Fruit fly (Drosophila melanogaster) whole organism, embryonic: ENCODE data around the gene cnc.

Experiments used
- Ada2b ChIP-seq: fragments of 200-800 bp; sonication (Bioruptor generic); IDR thresholded peaks from 2 replicates; pipeline ENCODE4 v1.3.6; 2022; ENCODE audit warnings: missing biosample characterization, missing genetic modification characterization
- B-H2 ChIP-seq: fragments of 200-800 bp; sonication (Bioruptor generic); optimal IDR thresholded peaks from 2 replicates; lab custom pipeline; 2018; ENCODE audit warnings: missing biosample characterization, mild to moderate bottlenecking, missing genetic modification characterization
- Bgb ChIP-seq: fragments of 200-800 bp; sonication (Bioruptor generic); IDR thresholded peaks from 2 replicates; pipeline ENCODE4 v1.3.6; 2022; ENCODE audit warnings: missing biosample characterization, missing genetic modification characterization; ENCODE audit not compliant: partially characterized antibody
- Blimp-1 ChIP-seq: fragments of 200-800 bp; sonication (Bioruptor generic); optimal IDR thresholded peaks from 3 replicates; lab custom pipeline; 2018; ENCODE audit warnings: missing biosample characterization, missing genetic modification characterization, mild to moderate bottlenecking, moderate library complexity, missing genetic modification reagents
- BtbVII ChIP-seq: fragments of 200-800 bp; sonication (Bioruptor generic); optimal IDR thresholded peaks from 3 replicates; lab custom pipeline; 2017; ENCODE audit warnings: missing biosample characterization, mild to moderate bottlenecking, missing genetic modification characterization
- CG10267 ChIP-seq: fragments of 200-800 bp; sonication (Bioruptor generic); optimal IDR thresholded peaks from 2 replicates; lab custom pipeline; 2018; ENCODE audit warnings: missing biosample characterization, mild to moderate bottlenecking, missing genetic modification characterization, moderate library complexity
- CG10654 ChIP-seq: fragments of 200-800 bp; sonication (Bioruptor generic); optimal IDR thresholded peaks from 2 replicates; lab custom pipeline; 2016; ENCODE audit warnings: missing biosample characterization, missing genetic modification characterization
- CG13287 ChIP-seq: fragments of 200-800 bp; sonication (Bioruptor generic); IDR thresholded peaks from 2 replicates; pipeline ENCODE4 v1.3.6; 2022; ENCODE audit warnings: missing biosample characterization, missing genetic modification characterization; ENCODE audit not compliant: partially characterized antibody
- CG14014 ChIP-seq: fragments of 200-800 bp; sonication (Bioruptor generic); IDR thresholded peaks from 2 replicates; pipeline ENCODE4 v1.3.6; 2022; ENCODE audit warnings: missing biosample characterization, missing genetic modification characterization
- CG14050 ChIP-seq: fragments of 200-800 bp; sonication (Bioruptor generic); IDR thresholded peaks from 3 replicates; pipeline ENCODE4 v1.3.6; 2022; ENCODE audit warnings: missing biosample characterization, missing genetic modification characterization
- CG15011 ChIP-seq: fragments of 200-800 bp; sonication (Bioruptor generic); optimal IDR thresholded peaks from 3 replicates; lab custom pipeline; 2018; ENCODE audit warnings: missing biosample characterization, mild to moderate bottlenecking, missing genetic modification characterization
- CG1647 ChIP-seq: fragments of 200-800 bp; sonication (Bioruptor generic); optimal IDR thresholded peaks from 3 replicates; lab custom pipeline; 2016; ENCODE audit warnings: missing biosample characterization, missing genetic modification characterization
- CG17612 ChIP-seq: fragments of 200-800 bp; sonication (Bioruptor generic); IDR thresholded peaks from 2 replicates; pipeline ENCODE4 v1.3.6; 2022; ENCODE audit warnings: missing biosample characterization, missing genetic modification characterization
- CG1832 ChIP-seq: fragments of 200-800 bp; sonication (Bioruptor generic); optimal IDR thresholded peaks from 2 replicates; lab custom pipeline; 2017; ENCODE audit warnings: missing biosample characterization, mild to moderate bottlenecking, missing genetic modification characterization, inconsistent platforms
- CG2199 ChIP-seq: fragments of 200-800 bp; sonication (Bioruptor generic); IDR thresholded peaks from 3 replicates; pipeline ENCODE4 v1.3.6; 2022; ENCODE audit warnings: missing biosample characterization, missing genetic modification characterization
- CG3995 ChIP-seq: fragments of 200-800 bp; sonication (Bioruptor generic); optimal IDR thresholded peaks from 3 replicates; lab custom pipeline; 2016; ENCODE audit warnings: missing biosample characterization, missing genetic modification characterization
- CG42726 ChIP-seq: fragments of 200-800 bp; sonication (Bioruptor generic); IDR thresholded peaks from 2 replicates; pipeline ENCODE4 v1.3.6; 2022; ENCODE audit warnings: missing biosample characterization, missing genetic modification characterization; ENCODE audit not compliant: partially characterized antibody
- CG4328 ChIP-seq: fragments of 200-800 bp; sonication (Bioruptor generic); optimal IDR thresholded peaks from 3 replicates; lab custom pipeline; 2017; ENCODE audit warnings: missing biosample characterization, missing genetic modification reagents, missing genetic modification characterization
- CG43689 ChIP-seq: fragments of 200-800 bp; sonication (Bioruptor generic); IDR thresholded peaks from 2 replicates; pipeline ENCODE4 v1.3.6; 2022; ENCODE audit warnings: missing biosample characterization, missing genetic modification characterization
- CG4730 ChIP-seq: fragments of 200-800 bp; sonication (Bioruptor generic); IDR thresholded peaks from 2 replicates; pipeline ENCODE4 v1.3.6; 2022; ENCODE audit warnings: missing biosample characterization, missing genetic modification characterization
- CG7372 ChIP-seq: fragments of 200-800 bp; sonication (Bioruptor generic); IDR thresholded peaks from 2 replicates; pipeline ENCODE4 v1.3.6; 2022; ENCODE audit warnings: missing biosample characterization, missing genetic modification characterization
- CG8388 ChIP-seq: fragments of 200-800 bp; sonication (Bioruptor generic); optimal IDR thresholded peaks from 2 replicates; lab custom pipeline; 2019; ENCODE audit warnings: missing biosample characterization, mild to moderate bottlenecking, missing genetic modification characterization, moderate library complexity
- CG9215 ChIP-seq: fragments of 200-800 bp; sonication (Bioruptor generic); IDR thresholded peaks from 2 replicates; pipeline ENCODE4 v1.3.6; 2022; ENCODE audit warnings: missing biosample characterization, missing genetic modification characterization
- Elba2 ChIP-seq: fragments of 200-800 bp; sonication (Bioruptor generic); optimal IDR thresholded peaks from 3 replicates; lab custom pipeline; 2016; ENCODE audit warnings: missing biosample characterization, missing genetic modification characterization
- HLH3B ChIP-seq: fragments of 200-800 bp; sonication (Bioruptor generic); IDR thresholded peaks from 2 replicates; pipeline ENCODE4 v1.3.6; 2022; ENCODE audit warnings: missing biosample characterization, missing genetic modification characterization
- Hr3 ChIP-seq: fragments of 200-800 bp; sonication (Bioruptor generic); optimal IDR thresholded peaks from 3 replicates; lab custom pipeline; 2016; ENCODE audit warnings: missing biosample characterization, missing genetic modification characterization
- Max ChIP-seq: fragments of 200-800 bp; sonication (Bioruptor generic); optimal IDR thresholded peaks from 2 replicates; lab custom pipeline; 2016; ENCODE audit warnings: missing biosample characterization, mild to moderate bottlenecking, missing genetic modification characterization
- NC2β ChIP-seq: fragments of 200-800 bp; sonication (Bioruptor generic); optimal IDR thresholded peaks from 2 replicates; lab custom pipeline; 2016; ENCODE audit warnings: missing biosample characterization, missing genetic modification characterization
- NfI ChIP-seq: fragments of 200-800 bp; sonication (Bioruptor generic); optimal IDR thresholded peaks from 3 replicates; lab custom pipeline; 2018; ENCODE audit warnings: missing biosample characterization, mild to moderate bottlenecking, missing genetic modification characterization, moderate library complexity
- Opbp ChIP-seq: fragments of 200-800 bp; sonication (Bioruptor generic); IDR thresholded peaks from 3 replicates; pipeline ENCODE4 v1.3.6; 2022; ENCODE audit warnings: missing biosample characterization, missing genetic modification characterization; ENCODE audit not compliant: partially characterized antibody
- Rx ChIP-seq: fragments of 200-800 bp; sonication (Bioruptor generic); IDR thresholded peaks from 2 replicates; pipeline ENCODE4 v1.3.6; 2022; ENCODE audit warnings: missing biosample characterization, missing genetic modification characterization
- Sry-β ChIP-seq: fragments of 200-800 bp; sonication (Bioruptor generic); optimal IDR thresholded peaks from 2 replicates; lab custom pipeline; 2018; ENCODE audit warnings: missing biosample characterization, mild to moderate bottlenecking, missing genetic modification characterization, moderate library complexity
- al ChIP-seq: fragments of 200-800 bp; sonication (Bioruptor generic); IDR thresholded peaks from 2 replicates; pipeline ENCODE4 v1.3.6; 2022; ENCODE audit warnings: missing biosample characterization, missing genetic modification characterization
- br ChIP-seq: fragments of >200 bp; optimal IDR thresholded peaks from 2 replicates; lab custom pipeline; 2017
- chif ChIP-seq, 2 experiments: fragments of 200-800 bp; sonication (Bioruptor generic); optimal IDR thresholded peaks; 3 replicates each; lab custom pipeline; 2016; ENCODE audit warnings: missing biosample characterization in 2 of 2, missing genetic modification characterization in 2 of 2
- crol ChIP-seq: fragments of 200-800 bp; sonication (Bioruptor generic); IDR thresholded peaks from 2 replicates; pipeline ENCODE4 v1.3.6; 2022; ENCODE audit warnings: missing biosample characterization, missing genetic modification characterization
- fd64A ChIP-seq: fragments of 200-800 bp; sonication (Bioruptor generic); optimal IDR thresholded peaks from 3 replicates; lab custom pipeline; 2018; ENCODE audit warnings: missing biosample characterization, mild to moderate bottlenecking, missing genetic modification characterization
- grau ChIP-seq: fragments of 200-800 bp; optimal IDR thresholded peaks from 3 replicates; lab custom pipeline; 2019; ENCODE audit warnings: missing biosample characterization, mild to moderate bottlenecking, missing genetic modification characterization, moderate library complexity
- gsb-n ChIP-seq: fragments of 200-800 bp; sonication (Bioruptor generic); optimal IDR thresholded peaks from 3 replicates; lab custom pipeline; 2018; ENCODE audit warnings: missing biosample characterization, mild to moderate bottlenecking, missing genetic modification characterization
- hb ChIP-seq: fragments of 200-800 bp; sonication (Bioruptor generic); IDR thresholded peaks from 3 replicates; pipeline ENCODE4 v1.3.6; 2022; ENCODE audit warnings: missing biosample characterization, missing genetic modification characterization; ENCODE audit not compliant: partially characterized antibody
- her ChIP-seq: fragments of 200-800 bp; sonication (Bioruptor generic); optimal IDR thresholded peaks from 2 replicates; lab custom pipeline; 2016; ENCODE audit warnings: missing biosample characterization, missing genetic modification characterization
- lov ChIP-seq, 2 experiments: fragments of 200-800 bp in 1 of 2; fragments of >200 bp in 1 of 2; sonication (Bioruptor generic) in 1 of 2; IDR thresholded peaks in 1 of 2; optimal IDR thresholded peaks in 1 of 2; 2 replicates in 1 of 2; 3 replicates in 1 of 2; pipeline versions ENCODE4 v1.3.6 to Lab custom; 2017 to 2022; ENCODE audit warnings: missing biosample characterization in 1 of 2, missing genetic modification characterization in 1 of 2
- mld ChIP-seq: fragments of 200-800 bp; sonication (Bioruptor generic); IDR thresholded peaks from 3 replicates; pipeline ENCODE4 v1.3.6; 2022; ENCODE audit warnings: missing biosample characterization, missing genetic modification characterization; ENCODE audit not compliant: partially characterized antibody
- pita ChIP-seq: fragments of 200-800 bp; sonication (Bioruptor generic); optimal IDR thresholded peaks from 2 replicates; lab custom pipeline; 2017; ENCODE audit warnings: missing biosample characterization, mild to moderate bottlenecking, missing genetic modification characterization
- ro ChIP-seq: fragments of 200-800 bp; sonication (Bioruptor generic); IDR thresholded peaks from 2 replicates; pipeline ENCODE4 v1.3.6; 2022; ENCODE audit warnings: missing biosample characterization, missing genetic modification characterization
- sim ChIP-seq: fragments of 200-800 bp; sonication (Bioruptor generic); IDR thresholded peaks from 2 replicates; pipeline ENCODE4 v1.3.6; 2022; ENCODE audit warnings: missing biosample characterization, missing genetic modification characterization
- tio ChIP-seq: fragments of 200-800 bp; sonication (Bioruptor generic); optimal IDR thresholded peaks from 2 replicates; lab custom pipeline; 2017; ENCODE audit warnings: missing biosample characterization, missing genetic modification characterization, inconsistent platforms
- unpg ChIP-seq: fragments of 200-800 bp; sonication (Bioruptor generic); optimal IDR thresholded peaks from 3 replicates; lab custom pipeline; 2018; ENCODE audit warnings: missing biosample characterization, mild to moderate bottlenecking, missing genetic modification characterization, moderate library complexity
- wdn ChIP-seq: fragments of 200-800 bp; sonication (Bioruptor generic); IDR thresholded peaks from 2 replicates; pipeline ENCODE4 v1.3.6; 2022; ENCODE audit warnings: missing biosample characterization, missing genetic modification characterization
- zf30C ChIP-seq: fragments of 200-800 bp; sonication (Bioruptor generic); optimal IDR thresholded peaks from 3 replicates; lab custom pipeline; 2018; ENCODE audit warnings: missing biosample characterization, mild to moderate bottlenecking, missing genetic modification characterization

Gene cnc

DNA sequence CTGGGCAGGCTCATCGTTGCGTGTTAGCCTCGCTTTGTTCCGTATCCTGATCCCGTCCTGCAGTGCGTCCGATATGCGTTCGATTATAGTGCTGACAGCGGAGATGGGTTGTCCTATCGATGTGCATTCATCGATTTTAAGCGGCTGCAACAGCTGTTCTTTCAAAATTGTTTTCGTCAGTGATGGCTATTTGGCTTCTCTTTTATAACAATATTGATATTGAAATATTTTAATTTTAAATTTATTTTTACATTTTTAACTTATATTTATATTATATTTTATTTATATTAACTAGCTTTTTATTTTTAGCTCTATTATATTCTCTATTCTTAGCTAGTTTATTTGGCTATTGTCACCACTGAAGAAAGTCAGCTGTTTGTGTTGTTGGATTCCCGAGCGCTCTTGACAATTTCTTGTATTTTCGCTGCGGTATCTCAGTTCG is 31.5 kb upstream of the cnc start, which contains the start of the genes wda and Pex11c (continued):
- peak; percentile 95 for TF ChIP-seq gsb-n (tag; lab: Kevin White, UChicago)
- TF ChIP-seq Bgb (GFP tag; lab: Robert Waterston, UW): peak; percentile 77
- no peak for TF ChIP-seq mld
- no peak; the same call in 2 of the 3 replicates for TF ChIP-seq hb (GFP tag; lab: Robert Waterston, UW)
- TF ChIP-seq al: peak; percentile 85
- peak; percentile 83 for TF ChIP-seq NfI
- TF ChIP-seq br (lab: Kevin White, UChicago): no peak
- peak; percentile 89 for TF ChIP-seq CG7372 (GFP tag; lab: Robert Waterston, UW)
- peak; percentile 83; the same call in 1 of the 2 replicates for TF ChIP-seq CG4730 (GFP tag; lab: Robert Waterston, UW)
- no peak for TF ChIP-seq zf30C (GFP tag; lab: Kevin White, UChicago)
- TF ChIP-seq fd64A (GFP tag; lab: Kevin White, UChicago): no peak
- peak; percentile 93 for TF ChIP-seq CG8388 (GFP tag; lab: Kevin White, UChicago)
- peak; percentile 34 for TF ChIP-seq Max (GFP tag; lab: Kevin White, UChicago)
- no peak for TF ChIP-seq CG1647 (GFP tag; lab: Kevin White, UChicago)
- TF ChIP-seq lov (optimal IDR thresholded peaks at IDR 0.05; lab: Kevin White, UChicago): no peak
- TF ChIP-seq lov (GFP tag; IDR thresholded peaks at IDR 0.05; lab: Robert Waterston, UW): no peak
- TF ChIP-seq CG2199 (GFP tag; lab: Robert Waterston, UW): no peak
- TF ChIP-seq CG9215 (GFP tag; lab: Robert Waterston, UW): no peak; the same call in 1 of the 2 replicates
- no peak; the same call in 2 of the 3 replicates for TF ChIP-seq CG14050 (GFP tag; lab: Robert Waterston, UW)
- peak; percentile 98 for TF ChIP-seq Sry-β (GFP tag; lab: Kevin White, UChicago)
- TF ChIP-seq Opbp (GFP tag; lab: Robert Waterston, UW): peak; percentile 77; the same call in 2 of the 3 replicates
- no peak for TF ChIP-seq CG15011 (GFP tag; lab: Kevin White, UChicago)
- TF ChIP-seq her (GFP tag; lab: Kevin White, UChicago): no peak
- TF ChIP-seq pita: no peak
- TF ChIP-seq Elba2 (GFP tag; lab: Kevin White, UChicago): peak; percentile 16
- peak; percentile 41; the same call in 1 of the 2 replicates for TF ChIP-seq CG42726 (GFP tag; lab: Robert Waterston, UW)
- TF ChIP-seq grau: peak; percentile 92
- TF ChIP-seq CG14014: peak; percentile 82
- TF ChIP-seq CG3995 (GFP tag; lab: Kevin White, UChicago): no peak
- 0 out of 2 replicates have a peak, but pooled peaks have one; percentile 40 for TF ChIP-seq CG17612
- peak; percentile 55 for TF ChIP-seq CG4328 (GFP tag; lab: Kevin White, UChicago)
- peak; percentile 84 for TF ChIP-seq ro
- TF ChIP-seq Hr3 (GFP tag; lab: Kevin White, UChicago): peak; percentile 91
- no peak for TF ChIP-seq CG1832
- TF ChIP-seq CG10267 (tag; lab: Kevin White, UChicago): peak; percentile 89
- TF ChIP-seq crol: no peak
- no peak; the same call in 1 of the 2 replicates for TF ChIP-seq Rx
- TF ChIP-seq B-H2 (GFP tag; lab: Kevin White, UChicago): peak; percentile 64
- peak; percentile 78 for TF ChIP-seq CG13287
- TF ChIP-seq wdn (GFP tag; lab: Robert Waterston, UW): peak; percentile 75
- peak; percentile 17 for TF ChIP-seq BtbVII (GFP tag; lab: Kevin White, UChicago)
- peak; percentile 19 for TF ChIP-seq NC2β
- peak; percentile 65 for TF ChIP-seq tio (GFP tag; lab: Kevin White, UChicago)
- TF ChIP-seq sim (GFP tag; lab: Robert Waterston, UW): no peak
- 0 out of 2 replicates have a peak, but pooled peaks have one; percentile 23 for TF ChIP-seq CG43689
- peak; percentile 69 for TF ChIP-seq CG10654 (GFP tag; lab: Kevin White, UChicago)
- peak; percentile 94 for TF ChIP-seq unpg (GFP tag; lab: Kevin White, UChicago)
- TF ChIP-seq chif (GFP tag; optimal IDR thresholded peaks at IDR 0.05; lab: Kevin White, UChicago): peak in 1 of 2 experiments; percentile 47
- peak; percentile 91 for TF ChIP-seq HLH3B (GFP tag; lab: Robert Waterston, UW)
- TF ChIP-seq Blimp-1: peak; percentile 59
- no peak; the same call in none of the 2 replicates for TF ChIP-seq Ada2b (GFP tag; lab: Robert Waterston, UW)
